Worm (Caenorhabditis elegans) whole organism, L4/young adult: ENCODE measurements around the gene clec-164.

Source experiments
- W03F9.2 ChIP-seq: fragments of 150-350 bp; optimal IDR thresholded peaks from 2 replicates; lab custom pipeline; 2014; ENCODE audit warnings: missing biosample characterization, missing genetic modification characterization
- dao-5 ChIP-seq: sonication (generic microtip); optimal IDR thresholded peaks from 2 replicates; lab custom pipeline; 2016; ENCODE audit warnings: missing genotype, missing genetic modification characterization, moderate library complexity, missing compliant biosample characterization
- him-1 ChIP-seq: sonication (generic microtip); optimal IDR thresholded peaks from 2 replicates; lab custom pipeline; 2016; ENCODE audit warnings: missing genotype, missing genetic modification reagents, missing genetic modification characterization, missing compliant biosample characterization

- TF ChIP-seq dao-5 (tag; lab: Kevin White, UChicago) (no peak), him-1 (no peak), W03F9.2 (no peak)
Observed at ce11 chrIV:741831-742230, 25.4 kb downstream of the clec-164 start.
